Fruit fly (Drosophila melanogaster) whole organism, embryonic: Measurements from ENCODE around the gene CG7054.

ENCODE experiments used
- CG12155 ChIP-seq: fragments of 200-800 bp; sonication (Bioruptor generic); optimal IDR thresholded peaks from 3 replicates; lab custom pipeline; 2016; ENCODE audit warnings: missing biosample characterization, missing genetic modification characterization
- CG14014 ChIP-seq: fragments of 200-800 bp; sonication (Bioruptor generic); IDR thresholded peaks from 2 replicates; pipeline ENCODE4 v1.3.6; 2022; ENCODE audit warnings: missing biosample characterization, missing genetic modification characterization
- CG1647 ChIP-seq: fragments of 200-800 bp; sonication (Bioruptor generic); optimal IDR thresholded peaks from 3 replicates; lab custom pipeline; 2016; ENCODE audit warnings: missing biosample characterization, missing genetic modification characterization
- CG18619 ChIP-seq: fragments of 200-800 bp; sonication (Bioruptor generic); optimal IDR thresholded peaks from 3 replicates; lab custom pipeline; 2017; ENCODE audit warnings: missing biosample characterization, mild to moderate bottlenecking, missing genetic modification characterization
- Dfd ChIP-seq, 2 experiments: fragments of >200 bp; optimal IDR thresholded peaks; 2 replicates each; lab custom pipeline; 2017; ENCODE audit warnings: missing biosample characterization in 2 of 2, missing genetic modification characterization in 2 of 2
- Sin3A ChIP-seq: fragments of >200 bp; optimal IDR thresholded peaks from 2 replicates; lab custom pipeline; 2018
- Taf1 ChIP-seq: fragments of 200-800 bp; sonication (Bioruptor generic); IDR thresholded peaks from 2 replicates; pipeline ENCODE4 v1.3.6; 2022; ENCODE audit warnings: missing biosample characterization, missing genetic modification characterization
- Xrp1 ChIP-seq: fragments of 200-800 bp; sonication (Bioruptor generic); IDR thresholded peaks from 2 replicates; pipeline ENCODE4 v1.3.6; 2022; ENCODE audit warnings: missing biosample characterization, missing genetic modification characterization
- ash1 ChIP-seq: fragments of 200-800 bp; sonication (Bioruptor generic); optimal IDR thresholded peaks from 2 replicates; lab custom pipeline; 2018; ENCODE audit warnings: missing biosample characterization, mild to moderate bottlenecking, missing genetic modification characterization
- jumu ChIP-seq: fragments of 200-800 bp; sonication (Bioruptor generic); optimal IDR thresholded peaks from 3 replicates; lab custom pipeline; 2016; ENCODE audit warnings: missing biosample characterization, missing genetic modification characterization
- ro ChIP-seq: fragments of 200-800 bp; sonication (Bioruptor generic); IDR thresholded peaks from 2 replicates; pipeline ENCODE4 v1.3.6; 2022; ENCODE audit warnings: missing biosample characterization, missing genetic modification characterization
- wdn ChIP-seq: fragments of 200-800 bp; sonication (Bioruptor generic); IDR thresholded peaks from 2 replicates; pipeline ENCODE4 v1.3.6; 2022; ENCODE audit warnings: missing biosample characterization, missing genetic modification characterization
- zfh1 ChIP-seq: fragments of 200-800 bp; sonication (Bioruptor generic); IDR thresholded peaks from 3 replicates; pipeline ENCODE4 v1.3.6; 2022; ENCODE audit warnings: missing biosample characterization, missing genetic modification characterization

- TF ChIP-seq CG1647 (no peak), ro (GFP tag; lab: Robert Waterston, UW) (no peak), wdn (GFP tag; lab: Robert Waterston, UW) (no peak), CG18619 (no peak), ash1 (GFP tag; lab: Kevin White, UChicago) (no peak), CG12155 (GFP tag; lab: Kevin White, UChicago) (no peak), Xrp1 (GFP tag; lab: Robert Waterston, UW) (no peak), CG14014 (GFP tag; lab: Robert Waterston, UW) (no peak), Sin3A (no peak), jumu (GFP tag; lab: Kevin White, UChicago) (no peak), Dfd (GFP tag; optimal IDR thresholded peaks at IDR 0.05; lab: Kevin White, UChicago) (no peak), zfh1 (no peak), Taf1 (GFP tag; lab: Robert Waterston, UW) (no peak)
These were observed 353 bp downstream of the CG7054 start for dm6 chr3R:22465138-22465537.
